Worm (Caenorhabditis elegans) whole organism, midembryonic: ENCODE measurements around the gene H40L08.2.

Experiments
- flt-1 ChIP-seq: fragments of 200-800 bp; sonication (Bioruptor generic); IDR thresholded peaks from 2 replicates; pipeline ENCODE4 v1.3.6; 2022; ENCODE audit warnings: missing genetic modification characterization, missing compliant biosample characterization
- klf-2 ChIP-seq: fragments of 200-800 bp; sonication (Bioruptor generic); conservative IDR thresholded peaks from 2 replicates; pipeline ENCODE4 v1.3.6; 2022; ENCODE audit warnings: missing genetic modification reagents, missing genetic modification characterization, missing compliant biosample characterization
- med-1 ChIP-seq: sonication (generic microtip); optimal IDR thresholded peaks from 2 replicates; lab custom pipeline; 2017; ENCODE audit warnings: missing genetic modification characterization, mild to moderate bottlenecking, missing compliant biosample characterization, antibody characterized with exemption, missing genetic modification reagents; ENCODE audit not compliant: insufficient read depth
- ref-1 ChIP-seq: fragments of 200-800 bp; sonication (Bioruptor generic); conservative IDR thresholded peaks from 2 replicates; pipeline ENCODE4 v1.3.6; 2022; ENCODE audit warnings: missing genetic modification reagents, missing genetic modification characterization, missing compliant biosample characterization
- tab-1 ChIP-seq: fragments of 200-800 bp; sonication (Bioruptor generic); IDR thresholded peaks from 2 replicates; pipeline ENCODE4 v1.3.6; 2022; ENCODE audit warnings: missing genetic modification characterization, missing compliant biosample characterization
- ztf-29 ChIP-seq: fragments of 200-800 bp; sonication (Bioruptor generic); IDR thresholded peaks from 2 replicates; pipeline ENCODE4 v1.3.6; 2022; ENCODE audit warnings: missing genetic modification reagents, missing genetic modification characterization, missing compliant biosample characterization

ce11 chrX:15040552-15041080 lies 36.9 kb downstream of the H40L08.2 start, which contains the start of gene C18B12.4:
- TF ChIP-seq flt-1: peak; percentile 80
- 0 out of 2 replicates have a peak, but pooled peaks have one; percentile 50 for TF ChIP-seq ztf-29
- TF ChIP-seq tab-1 (GFP tag; lab: Robert Waterston, UW): peak; percentile 50; the same call in 1 of the 2 replicates
- TF ChIP-seq med-1 (GFP tag; lab: Kevin White, UChicago): no peak
- TF ChIP-seq klf-2 (GFP tag; lab: Robert Waterston, UW): no peak
- TF ChIP-seq ref-1 (GFP tag; lab: Robert Waterston, UW): no peak
